Worm (Caenorhabditis elegans): ENCODE results near the gene C23F12.9.

The C23F12.9 gene

DNA sequence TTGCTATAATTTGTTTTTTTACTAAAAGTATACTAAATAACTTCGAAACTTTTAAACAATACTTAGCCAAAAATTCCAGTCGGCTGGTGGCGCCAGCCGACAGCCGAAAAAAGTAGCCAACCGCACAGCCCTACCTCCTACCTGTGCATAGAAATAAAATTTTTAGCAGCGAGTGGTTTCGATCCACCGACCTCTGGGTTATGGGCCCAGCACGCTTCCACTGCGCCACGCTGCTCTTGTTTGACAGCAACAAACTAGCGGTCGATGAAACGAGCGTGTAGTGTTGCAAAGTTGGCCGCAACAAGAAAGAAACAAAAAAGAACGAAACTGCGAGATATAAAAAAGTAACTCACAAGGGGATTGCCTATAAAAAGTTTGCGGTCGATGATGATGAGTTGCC, 20.9 kb upstream of the C23F12.9 start (continued):
- TF ChIP-seq ces-1 (GFP tag; optimal IDR thresholded peaks at IDR 0.05) (no peak), jun-1 (tag; optimal IDR thresholded peaks at IDR 0.05) (no peak), mep-1 (tag; optimal IDR thresholded peaks at IDR 0.05) (peak; percentile 59), ZK337.2 (GFP tag; IDR thresholded peaks at IDR 0.05) (no peak), gei-8 (GFP tag; optimal IDR thresholded peaks at IDR 0.05) (peak; percentile 36), lin-38 (GFP tag; IDR thresholded peaks at IDR 0.05) (peak; percentile 66), sdz-12 (GFP tag; optimal IDR thresholded peaks at IDR 0.05) (no peak), R02D3.7 (tag; optimal IDR thresholded peaks at IDR 0.05) (no peak), D1046.2 (GFP tag; IDR thresholded peaks at IDR 0.05) (peak; percentile 79; the same call in 1 of the 2 replicates), php-3 (GFP tag; IDR thresholded peaks at IDR 0.05) (peak; percentile 56; the same call in 1 of the 2 replicates), ctbp-1 (GFP tag; IDR thresholded peaks at IDR 0.05) (peak; percentile 64; the same call in 1 of the 2 replicates), zfp-2 (tag; optimal IDR thresholded peaks at IDR 0.05) (no peak), tag-97 (GFP tag; IDR thresholded peaks at IDR 0.05) (no peak), daf-8 (GFP tag; IDR thresholded peaks at IDR 0.05) (no peak), dmd-9 (GFP tag; IDR thresholded peaks at IDR 0.05) (no peak), ZK546.5 (tag; optimal IDR thresholded peaks at IDR 0.05) (no peak), lim-7 (GFP tag; IDR thresholded peaks at IDR 0.05) (peak; percentile 86), snpc-4 (tag; optimal IDR thresholded peaks at IDR 0.05) (no peak), ceh-62 (tag; optimal IDR thresholded peaks at IDR 0.05) (no peak), ceh-28 (tag; optimal IDR thresholded peaks at IDR 0.05) (no peak), daf-19 (GFP tag; conservative IDR thresholded peaks at IDR 0.05) (0 out of 2 replicates have a peak, but pooled peaks have one; percentile 50), ama-1 (optimal IDR thresholded peaks at IDR 0.05) (no peak), dmd-8 (GFP tag; IDR thresholded peaks at IDR 0.05) (peak; percentile 76; the same call in 1 of the 2 replicates), Y48G9A.11 (GFP tag; IDR thresholded peaks at IDR 0.05) (no peak; the same call in 1 of the 2 replicates), egl-43 (GFP tag; IDR thresholded peaks at IDR 0.05) (no peak), dpl-1 (GFP tag; optimal IDR thresholded peaks at IDR 0.05) (no peak), pqm-1 (tag; optimal IDR thresholded peaks at IDR 0.05) (no peak), zfp-3 (GFP tag; conservative IDR thresholded peaks at IDR 0.05) (peak; percentile 74; the same call in 1 of the 2 replicates), daf-12 (tag; optimal IDR thresholded peaks at IDR 0.05) (no peak), ztf-7 (tag; optimal IDR thresholded peaks at IDR 0.05) (peak; percentile 33), mxl-3 (GFP tag; optimal IDR thresholded peaks at IDR 0.05) (peak; percentile 48), ceh-82 (tag; optimal IDR thresholded peaks at IDR 0.05) (no peak), attf-4 (tag; optimal IDR thresholded peaks at IDR 0.05) (no peak), hif-1 (tag; optimal IDR thresholded peaks at IDR 0.05) (no peak), vab-7 (GFP tag; IDR thresholded peaks at IDR 0.05) (peak; percentile 68; the same call in 1 of the 2 replicates), lin-39 (tag; optimal IDR thresholded peaks at IDR 0.05) (no peak), arid-1 (GFP tag; conservative IDR thresholded peaks at IDR 0.05) (peak; percentile 74), spr-1 (tag; optimal IDR thresholded peaks at IDR 0.05) (peak; percentile 30), tra-1 (GFP tag; IDR thresholded peaks at IDR 0.05) (peak; percentile 31; the same call in 1 of the 2 replicates), fos-1 (tag; optimal IDR thresholded peaks at IDR 0.05) (no peak), mes-2 (tag; optimal IDR thresholded peaks at IDR 0.05; ENCODE audit: poor library complexity, severe bottlenecking) (peak; percentile 81), F49E8.2 (tag; optimal IDR thresholded peaks at IDR 0.05; ENCODE audit: borderline replicate concordance) (peak; percentile 36), madf-5 (GFP tag; IDR thresholded peaks at IDR 0.05) (peak in 1 of 2 experiments; percentile 44; a peak in 1 of 4 replicates), ztf-11 (tag; optimal IDR thresholded peaks at IDR 0.05) (no peak), lsy-2 (tag; optimal IDR thresholded peaks at IDR 0.05) (peak in 1 of 2 experiments; percentile 24), duxl-1 (tag; optimal IDR thresholded peaks at IDR 0.05; ENCODE audit: poor library complexity) (peak; percentile 39), unc-62 (GFP tag; optimal IDR thresholded peaks at IDR 0.05 in 1 of 2) (no peak), unc-62 (tag; optimal IDR thresholded peaks at IDR 0.05) (no peak), Y105C5A.15 (GFP tag; IDR thresholded peaks at IDR 0.05) (no peak), lir-3 (tag; optimal IDR thresholded peaks at IDR 0.05) (peak; percentile 42), madf-9 (GFP tag; conservative IDR thresholded peaks at IDR 0.05) (peak; percentile 58; the same call in 1 of the 2 replicates), ceh-32 (tag; optimal IDR thresholded peaks at IDR 0.05; ENCODE audit: poor library complexity) (no peak)

All from whole organism, L4 larva.